Worm (Caenorhabditis elegans) whole organism, young adult: Measurements from ENCODE around the gene C43F9.4.
A peak's percentile ranks its signal among the peaks of the same experiment; 100 is the strongest.

Experiments used
- B0035.1 ChIP-seq: sonication (generic microtip); optimal IDR thresholded peaks from 2 replicates; lab custom pipeline; 2016; ENCODE audit warnings: missing genetic modification characterization, mild to moderate bottlenecking, missing compliant biosample characterization, missing genotype, missing genetic modification reagents
- F23B12.7 ChIP-seq: sonication (generic microtip); optimal IDR thresholded peaks from 2 replicates; lab custom pipeline; 2017; ENCODE audit warnings: missing genetic modification characterization, mild to moderate bottlenecking, missing compliant biosample characterization, antibody characterized with exemption, moderate library complexity; ENCODE audit not compliant: insufficient read depth
- F49E8.2 ChIP-seq: sonication (generic microtip); optimal IDR thresholded peaks from 3 replicates; lab custom pipeline; 2017; ENCODE audit warnings: missing genetic modification characterization, mild to moderate bottlenecking, missing compliant biosample characterization, antibody characterized with exemption, moderate library complexity; ENCODE audit not compliant: insufficient read depth
- F57C9.4 ChIP-seq: sonication (generic microtip); optimal IDR thresholded peaks from 2 replicates; lab custom pipeline; 2017; ENCODE audit warnings: mild to moderate bottlenecking, missing genetic modification characterization, missing compliant biosample characterization
- T26A5.8 ChIP-seq: sonication (generic microtip); optimal IDR thresholded peaks from 2 replicates; lab custom pipeline; 2016; ENCODE audit warnings: missing genetic modification characterization, missing compliant biosample characterization
- Y53G8AR.9 ChIP-seq: fragments of 200-800 bp; sonication (Bioruptor generic); conservative IDR thresholded peaks from 2 replicates; pipeline ENCODE4 v1.3.6; 2022; ENCODE audit warnings: missing genetic modification reagents, missing genetic modification characterization, missing compliant biosample characterization
- ama-1 ChIP-seq, 3 experiments: fragments of 150-350 bp in 1 of 3; sonication (generic microtip) in 2 of 3; optimal IDR thresholded peaks; 2 replicates each; lab custom pipeline; 2014 to 2018; ENCODE audit warnings: missing biosample characterization in 2 of 3, missing genetic modification characterization in 2 of 3, missing genetic modification reagents in 2 of 3
- aptf-2 ChIP-seq: fragments of 200-800 bp; sonication (Bioruptor generic); conservative IDR thresholded peaks from 2 replicates; pipeline ENCODE4 v1.3.6; 2022; ENCODE audit warnings: missing genetic modification reagents, missing genetic modification characterization, missing compliant biosample characterization
- ceh-40 ChIP-seq: fragments of 200-800 bp; sonication (Bioruptor generic); IDR thresholded peaks from 2 replicates; pipeline ENCODE4 v1.3.6; 2022; ENCODE audit warnings: missing genetic modification characterization, missing compliant biosample characterization
- ceh-91 ChIP-seq: fragments of 200-800 bp; sonication (Bioruptor generic); IDR thresholded peaks from 2 replicates; pipeline ENCODE4 v1.3.6; 2022; ENCODE audit warnings: missing genetic modification reagents, missing genetic modification characterization, missing compliant biosample characterization
- dox-1 ChIP-seq: fragments of 200-800 bp; sonication (Bioruptor generic); IDR thresholded peaks from 2 replicates; pipeline ENCODE4 v1.3.6; 2022; ENCODE audit warnings: missing genetic modification reagents, missing genetic modification characterization, missing compliant biosample characterization
- efl-1 ChIP-seq: fragments of 150-350 bp; optimal IDR thresholded peaks from 2 replicates; lab custom pipeline; 2014; ENCODE audit warnings: missing biosample characterization, missing genetic modification reagents, missing genetic modification characterization
- gei-17 ChIP-seq: fragments of 200-800 bp; sonication (Bioruptor generic); optimal IDR thresholded peaks from 2 replicates; lab custom pipeline; 2018; ENCODE audit warnings: mild to moderate bottlenecking, missing genetic modification characterization, missing compliant biosample characterization
- hlh-26 ChIP-seq: fragments of 200-800 bp; sonication (Bioruptor generic); conservative IDR thresholded peaks from 2 replicates; pipeline ENCODE4 v1.3.6; 2022; ENCODE audit warnings: missing genetic modification reagents, missing genetic modification characterization, missing compliant biosample characterization
- hmg-20 ChIP-seq: fragments of 200-800 bp; sonication (Bioruptor generic); IDR thresholded peaks from 2 replicates; pipeline ENCODE4 v1.3.6; 2022; ENCODE audit warnings: missing genetic modification reagents, missing genetic modification characterization, missing compliant biosample characterization
- hsf-1 ChIP-seq: fragments of 200-800 bp; sonication (Bioruptor generic); IDR thresholded peaks from 2 replicates; pipeline ENCODE4 v1.3.6; 2022; ENCODE audit warnings: missing genetic modification reagents, missing genetic modification characterization, missing compliant biosample characterization
- lag-1 ChIP-seq: fragments of 200-800 bp; sonication (Bioruptor generic); IDR thresholded peaks from 2 replicates; pipeline ENCODE4 v1.3.6; 2022; ENCODE audit warnings: missing genetic modification reagents, missing genetic modification characterization, missing compliant biosample characterization
- let-526 ChIP-seq: fragments of 200-800 bp; sonication (Bioruptor generic); IDR thresholded peaks from 2 replicates; pipeline ENCODE4 v1.3.6; 2022; ENCODE audit warnings: missing genetic modification reagents, missing genetic modification characterization, missing compliant biosample characterization
- nhr-80 ChIP-seq: sonication (generic microtip); optimal IDR thresholded peaks from 2 replicates; lab custom pipeline; 2016; ENCODE audit warnings: missing genetic modification characterization, missing compliant biosample characterization
- pbrm-1 ChIP-seq: fragments of 200-800 bp; sonication (Bioruptor generic); IDR thresholded peaks from 2 replicates; pipeline ENCODE4 v1.3.6; 2022; ENCODE audit warnings: missing genetic modification reagents, missing genetic modification characterization, missing compliant biosample characterization
- rcor-1 ChIP-seq: fragments of 200-800 bp; sonication (Bioruptor generic); IDR thresholded peaks from 2 replicates; pipeline ENCODE4 v1.3.6; 2022; ENCODE audit warnings: missing genetic modification reagents, missing genetic modification characterization, missing compliant biosample characterization
- repo-1 ChIP-seq: sonication (generic microtip); optimal IDR thresholded peaks from 2 replicates; lab custom pipeline; 2017; ENCODE audit warnings: mild to moderate bottlenecking, missing genetic modification characterization, missing compliant biosample characterization
- sdz-38 ChIP-seq: sonication (generic microtip); optimal IDR thresholded peaks from 2 replicates; lab custom pipeline; 2016; ENCODE audit warnings: missing genotype, missing genetic modification characterization, missing compliant biosample characterization
- tbx-9 ChIP-seq: sonication (generic microtip); optimal IDR thresholded peaks from 2 replicates; lab custom pipeline; 2016; ENCODE audit warnings: borderline replicate concordance, missing genetic modification characterization, inconsistent platforms, missing compliant biosample characterization
- ztf-18 ChIP-seq: sonication (generic microtip); optimal IDR thresholded peaks from 2 replicates; lab custom pipeline; 2016; ENCODE audit warnings: missing genotype, mild to moderate bottlenecking, missing genetic modification characterization, missing compliant biosample characterization

The C43F9.4 gene

DNA sequence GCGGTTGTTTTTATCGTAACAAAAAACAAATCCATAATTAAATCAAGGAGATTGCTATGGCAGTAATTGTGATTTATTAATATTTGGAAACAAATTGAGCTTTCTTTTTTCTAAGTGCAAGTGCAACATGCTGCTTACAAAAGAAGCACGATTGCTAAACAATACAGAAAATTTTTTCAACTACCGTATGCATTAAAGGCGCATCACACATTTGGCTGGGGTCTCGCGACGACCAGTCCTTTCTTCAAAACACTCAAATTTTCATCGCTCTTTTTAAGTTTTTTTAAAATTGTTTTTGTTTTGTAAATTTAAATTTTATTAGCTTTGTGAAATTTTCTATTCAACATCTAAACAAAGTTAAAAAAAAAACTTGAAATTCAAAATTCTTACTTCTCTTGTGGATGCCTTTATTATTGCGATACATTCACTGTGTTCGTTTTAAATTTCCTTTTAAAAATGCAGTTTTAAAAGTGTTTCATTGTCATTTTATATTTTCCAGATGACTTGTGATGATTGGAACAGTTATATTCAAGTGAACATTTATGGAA, 42.3 kb downstream of the C43F9.4 start, which contains the start of gene zim-1 (continued):
- TF ChIP-seq ceh-91 (GFP tag; lab: Robert Waterston, UW): 0 out of 2 replicates have a peak, but pooled peaks have one; percentile 15
- TF ChIP-seq efl-1 (GFP tag; lab: Kevin White, UChicago): peak; percentile 5
- no peak for TF ChIP-seq hmg-20 (GFP tag; lab: Robert Waterston, UW)
- TF ChIP-seq F23B12.7: no peak
- no peak for TF ChIP-seq repo-1 (tag; lab: Kevin White, UChicago)
- TF ChIP-seq F57C9.4: no peak
- TF ChIP-seq hlh-26 (GFP tag; lab: Robert Waterston, UW): no peak

DNA sequence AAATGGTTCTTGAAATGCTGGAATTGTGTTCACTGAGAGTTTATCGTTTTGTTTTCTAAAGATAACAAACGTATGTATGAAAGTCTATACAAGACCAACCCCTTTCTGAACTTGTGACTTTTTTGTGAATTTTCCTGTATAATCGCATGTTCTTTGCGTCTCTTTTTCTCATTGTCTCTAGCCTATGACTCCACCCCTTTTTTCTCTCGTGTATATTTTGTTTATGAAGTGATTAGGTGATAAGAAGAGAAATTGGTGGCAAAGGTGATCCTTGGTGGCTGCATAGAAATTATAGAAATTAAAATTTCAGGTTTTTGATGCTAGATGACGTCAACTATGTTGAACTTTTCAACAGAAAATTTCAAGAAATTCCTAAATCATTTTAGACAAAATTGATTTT, 43.9 kb downstream of the C43F9.4 start, which contains the start of gene T07G12.5:
TSS of gene T07G12.5 (minus strand) at position 101 of the 400 bp plus-strand sequence.
- TF ChIP-seq ceh-40 (GFP tag; lab: Robert Waterston, UW) (no peak), lag-1 (GFP tag; lab: Robert Waterston, UW) (no peak)

ce11 chrIV:10543361-10543760, 45.6 kb downstream of the C43F9.4 start:
- TF ChIP-seq nhr-80 (tag; lab: Kevin White, UChicago) (peak; percentile 51), T26A5.8 (tag; lab: Kevin White, UChicago) (no peak), ama-1 (optimal IDR thresholded peaks at IDR 0.05; lab: Kevin White, UChicago) (no peak), ama-1 (GFP tag; optimal IDR thresholded peaks at IDR 0.05; lab: Kevin White, UChicago) (no peak)

- TF ChIP-seq B0035.1 (tag; lab: Kevin White, UChicago) (no peak), nhr-80 (tag; lab: Kevin White, UChicago) (peak; percentile 50)
These were observed 46.7 kb downstream of the C43F9.4 start for ce11 chrIV:10542283-10542682.

DNA sequence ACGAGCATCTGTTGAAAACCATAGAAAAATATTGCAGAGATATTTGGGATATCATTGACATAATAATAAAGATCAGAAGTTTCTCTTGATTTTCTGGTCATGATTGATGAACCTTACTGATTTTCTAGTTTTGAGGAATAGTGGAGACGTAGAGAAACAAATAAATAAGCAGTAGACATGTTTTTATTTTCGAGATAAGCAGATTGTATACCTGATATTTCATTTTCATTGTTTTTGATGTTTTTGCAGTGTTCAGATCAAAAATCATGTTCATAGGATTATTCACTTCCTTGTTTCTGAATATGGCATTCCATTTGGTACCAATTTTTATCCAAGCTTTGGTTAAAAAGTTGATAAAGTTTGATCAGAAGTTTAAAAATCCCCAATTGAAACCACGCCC, 50.4 kb downstream of the C43F9.4 start, which contains the start of gene T07G12.4:
TSS of gene T07G12.4 (minus strand) at position 101 of the 400 bp plus-strand sequence.
- TF ChIP-seq pbrm-1 (GFP tag; lab: Robert Waterston, UW): no peak
- TF ChIP-seq Y53G8AR.9: no peak
- TF ChIP-seq tbx-9 (tag; lab: Kevin White, UChicago): no peak
- TF ChIP-seq efl-1 (GFP tag; lab: Kevin White, UChicago): no peak
- TF ChIP-seq aptf-2 (GFP tag; lab: Robert Waterston, UW): no peak
- no peak for TF ChIP-seq dox-1
- TF ChIP-seq F49E8.2 (tag; lab: Kevin White, UChicago): no peak
- no peak for TF ChIP-seq rcor-1 (GFP tag; lab: Robert Waterston, UW)
- TF ChIP-seq hsf-1 (GFP tag; lab: Robert Waterston, UW): no peak
- TF ChIP-seq let-526 (GFP tag; lab: Robert Waterston, UW): no peak
- TF ChIP-seq sdz-38 (tag; lab: Kevin White, UChicago): no peak
- no peak for TF ChIP-seq ztf-18
- no peak for TF ChIP-seq nhr-80 (tag; lab: Kevin White, UChicago)
- TF ChIP-seq gei-17 (GFP tag; lab: Kevin White, UChicago): no peak
- TF ChIP-seq, all 124 proteins: peak for 0
